Fruit fly (Drosophila melanogaster): ENCODE results near the gene CG17272.

CG17272 gene

dm6 chr3R:20830153-20830695 lies 6.2 kb upstream of the CG17272 start, which contains the start of gene Adss (continued):
- TF ChIP-seq Meics (GFP tag; optimal IDR thresholded peaks at IDR 0.05), result peak; percentile 15
- TF ChIP-seq sens (GFP tag), result peak; percentile 73
- TF ChIP-seq Hmx (GFP tag; optimal IDR thresholded peaks at IDR 0.05), result no peak
- TF ChIP-seq inv (GFP tag; IDR thresholded peaks at IDR 0.05; ENCODE audit: partially characterized antibody), result peak; percentile 11; the same call in 1 of the 2 replicates
- no peak for TF ChIP-seq CG30020 (tag; optimal IDR thresholded peaks at IDR 0.05)
- no peak for TF ChIP-seq Oaz (GFP tag; IDR thresholded peaks at IDR 0.05)
- TF ChIP-seq NK7.1 (GFP tag; optimal IDR thresholded peaks at IDR 0.05), result no peak
- TF ChIP-seq CG7839 (tag; optimal IDR thresholded peaks at IDR 0.05), result no peak
- peak; percentile 56; the same call in 1 of the 2 replicates for TF ChIP-seq Atf6 (GFP tag; IDR thresholded peaks at IDR 0.05)
- TF ChIP-seq Drgx (GFP tag; IDR thresholded peaks at IDR 0.05), result no peak
- no peak for TF ChIP-seq Eip74EF (GFP tag; optimal IDR thresholded peaks at IDR 0.05)
- TF ChIP-seq psq (GFP tag; optimal IDR thresholded peaks at IDR 0.05), result no peak
- no peak for TF ChIP-seq CG16813 (GFP tag; IDR thresholded peaks at IDR 0.05; ENCODE audit: partially characterized antibody)
- TF ChIP-seq Sry-β (GFP tag; optimal IDR thresholded peaks at IDR 0.05), result no peak
- no peak for TF ChIP-seq Poxn (GFP tag; IDR thresholded peaks at IDR 0.05)
- TF ChIP-seq Gug (GFP tag; IDR thresholded peaks at IDR 0.05), result peak; percentile 35; the same call in 1 of the 4 replicates
- no peak for TF ChIP-seq jumu (GFP tag; optimal IDR thresholded peaks at IDR 0.05)
- TF ChIP-seq Ravus (GFP tag; IDR thresholded peaks at IDR 0.05), result no peak
- TF ChIP-seq PHDP (tag; optimal IDR thresholded peaks at IDR 0.05), result no peak
- TF ChIP-seq run (tag; optimal IDR thresholded peaks at IDR 0.05), result no peak
- TF ChIP-seq Hand (GFP tag; optimal IDR thresholded peaks at IDR 0.05), result peak; percentile 47
- TF ChIP-seq Nf-YB (GFP tag; optimal IDR thresholded peaks at IDR 0.05), result no peak
- TF ChIP-seq tgo (GFP tag; IDR thresholded peaks at IDR 0.05), result no peak
- TF ChIP-seq ERR (GFP tag; optimal IDR thresholded peaks at IDR 0.05), result no peak
- peak; percentile 66 for TF ChIP-seq Tbp (GFP tag; optimal IDR thresholded peaks at IDR 0.05)
- no peak for TF ChIP-seq CG6683 (GFP tag; optimal IDR thresholded peaks at IDR 0.05)
- TF ChIP-seq lmd (GFP tag; IDR thresholded peaks at IDR 0.05), result peak; percentile 19; the same call in 1 of the 2 replicates
- peak; percentile 3 for TF ChIP-seq CG17829 (tag; optimal IDR thresholded peaks at IDR 0.05)
- no peak for TF ChIP-seq CG14667 (GFP tag; IDR thresholded peaks at IDR 0.05)
- peak; percentile 31 for TF ChIP-seq CG9876 (GFP tag; optimal IDR thresholded peaks at IDR 0.05)
- no peak for TF ChIP-seq da (GFP tag; optimal IDR thresholded peaks at IDR 0.05)
- TF ChIP-seq Fer2 (tag; optimal IDR thresholded peaks at IDR 0.05), result no peak
- TF ChIP-seq CG14014 (GFP tag; IDR thresholded peaks at IDR 0.05), result no peak
- no peak for TF ChIP-seq Elba2 (GFP tag; optimal IDR thresholded peaks at IDR 0.05)
- peak; percentile 71 for TF ChIP-seq MESR4 (GFP tag; optimal IDR thresholded peaks at IDR 0.05)
- TF ChIP-seq HLH54F (GFP tag; optimal IDR thresholded peaks at IDR 0.05), result no peak
- no peak for TF ChIP-seq CG2875 (GFP tag; optimal IDR thresholded peaks at IDR 0.05)
- TF ChIP-seq Chrac-16 (GFP tag; optimal IDR thresholded peaks at IDR 0.05), result no peak
- TF ChIP-seq Bteb2 (GFP tag; optimal IDR thresholded peaks at IDR 0.05), result no peak
- TF ChIP-seq CG17568 (GFP tag; optimal IDR thresholded peaks at IDR 0.05), result no peak
- TF ChIP-seq chinmo (GFP tag; IDR thresholded peaks at IDR 0.05; ENCODE audit: partially characterized antibody), result peak; percentile 6; the same call in 2 of the 4 replicates
- TF ChIP-seq CG6791 (GFP tag; IDR thresholded peaks at IDR 0.05; ENCODE audit: partially characterized antibody), result peak; percentile 54; the same call in 2 of the 3 replicates
- no peak for TF ChIP-seq gce (GFP tag; IDR thresholded peaks at IDR 0.05)
- peak; percentile 18 for TF ChIP-seq Bdp1 (GFP tag; optimal IDR thresholded peaks at IDR 0.05)
- no peak for TF ChIP-seq CG3407 (GFP tag; optimal IDR thresholded peaks at IDR 0.05)
- no peak for TF ChIP-seq ase (GFP tag; IDR thresholded peaks at IDR 0.05)
- no peak for TF ChIP-seq TFAM (GFP tag; optimal IDR thresholded peaks at IDR 0.05)
- TF ChIP-seq fru (optimal IDR thresholded peaks at IDR 0.05), result no peak
- TF ChIP-seq amos (GFP tag; IDR thresholded peaks at IDR 0.05; ENCODE audit: partially characterized antibody), result peak; percentile 49; the same call in 1 of the 2 replicates
- peak; percentile 48 for TF ChIP-seq CG6765 (GFP tag; optimal IDR thresholded peaks at IDR 0.05)
- TF ChIP-seq gsb-n (tag; optimal IDR thresholded peaks at IDR 0.05), result no peak
